Worm (Caenorhabditis elegans) whole organism, young adult: ENCODE data around the gene W08F4.12.

ENCODE experiments used
- B0336.3 ChIP-seq: fragments of 200-800 bp; sonication (Bioruptor generic); IDR thresholded peaks from 2 replicates; pipeline ENCODE4 v1.3.6; 2022; ENCODE audit warnings: missing genetic modification characterization, missing compliant biosample characterization
- C17E4.6 ChIP-seq: fragments of 200-800 bp; sonication (Bioruptor generic); IDR thresholded peaks from 2 replicates; pipeline ENCODE4 v1.3.6; 2022; ENCODE audit warnings: missing genetic modification reagents, missing genetic modification characterization, missing compliant biosample characterization
- F39B2.1 ChIP-seq: fragments of 200-800 bp; sonication (Bioruptor generic); IDR thresholded peaks from 2 replicates; pipeline ENCODE4 v1.3.6; 2022; ENCODE audit warnings: missing genetic modification reagents, missing genetic modification characterization, missing compliant biosample characterization
- F57A8.1 ChIP-seq: fragments of 200-800 bp; sonication (Bioruptor generic); optimal IDR thresholded peaks from 2 replicates; lab custom pipeline; 2018; ENCODE audit warnings: mild to moderate bottlenecking, missing genetic modification characterization, moderate library complexity, missing compliant biosample characterization
- K12H6.12 ChIP-seq: fragments of 200-800 bp; sonication (Bioruptor generic); optimal IDR thresholded peaks from 2 replicates; lab custom pipeline; 2018; ENCODE audit warnings: mild to moderate bottlenecking, missing genetic modification characterization, missing compliant biosample characterization
- Y56A3A.18 ChIP-seq: fragments of 200-800 bp; sonication (Bioruptor generic); IDR thresholded peaks from 2 replicates; pipeline ENCODE4 v1.3.6; 2022; ENCODE audit warnings: missing genetic modification reagents, missing genetic modification characterization, missing compliant biosample characterization
- Y79H2A.3 ChIP-seq: fragments of 200-800 bp; sonication (Bioruptor generic); conservative IDR thresholded peaks from 2 replicates; pipeline ENCODE4 v1.3.6; 2022; ENCODE audit warnings: missing genetic modification reagents, missing genetic modification characterization, missing compliant biosample characterization
- ZK185.1 ChIP-seq: sonication (generic microtip); optimal IDR thresholded peaks from 2 replicates; lab custom pipeline; 2016; ENCODE audit warnings: mild to moderate bottlenecking, missing genetic modification characterization, missing compliant biosample characterization; ENCODE audit not compliant: poor library complexity, severe bottlenecking
- ama-1 ChIP-seq, 3 experiments: fragments of 150-350 bp in 1 of 3; sonication (generic microtip) in 2 of 3; optimal IDR thresholded peaks; 2 replicates each; lab custom pipeline; 2014 to 2018; ENCODE audit warnings: missing biosample characterization in 2 of 3, missing genetic modification characterization in 2 of 3, missing genetic modification reagents in 2 of 3
- aptf-3 ChIP-seq: fragments of 200-800 bp; sonication (Bioruptor generic); IDR thresholded peaks from 2 replicates; pipeline ENCODE4 v1.3.6; 2022; ENCODE audit warnings: missing genetic modification characterization, missing compliant biosample characterization
- athp-1 ChIP-seq: sonication (generic microtip); optimal IDR thresholded peaks from 2 replicates; lab custom pipeline; 2017; ENCODE audit warnings: mild to moderate bottlenecking, missing genetic modification characterization, missing compliant biosample characterization
- attf-6 ChIP-seq: fragments of 200-800 bp; sonication (Bioruptor generic); IDR thresholded peaks from 2 replicates; pipeline ENCODE4 v1.3.6; 2022; ENCODE audit warnings: missing genetic modification reagents, missing genetic modification characterization, missing compliant biosample characterization
- ccch-3 ChIP-seq: fragments of 200-800 bp; sonication (Bioruptor generic); optimal IDR thresholded peaks from 2 replicates; lab custom pipeline; 2018; ENCODE audit warnings: mild to moderate bottlenecking, missing genetic modification characterization, missing compliant biosample characterization
- ceh-27 ChIP-seq: fragments of 200-800 bp; sonication (Bioruptor generic); optimal IDR thresholded peaks from 2 replicates; lab custom pipeline; 2018; ENCODE audit warnings: mild to moderate bottlenecking, missing genetic modification characterization, moderate library complexity, missing compliant biosample characterization
- ceh-91 ChIP-seq: fragments of 200-800 bp; sonication (Bioruptor generic); IDR thresholded peaks from 2 replicates; pipeline ENCODE4 v1.3.6; 2022; ENCODE audit warnings: missing genetic modification reagents, missing genetic modification characterization, missing compliant biosample characterization
- die-1 ChIP-seq: sonication (generic microtip); optimal IDR thresholded peaks from 2 replicates; lab custom pipeline; 2016; ENCODE audit warnings: missing genotype, mild to moderate bottlenecking, missing genetic modification characterization, missing compliant biosample characterization
- dox-1 ChIP-seq: fragments of 200-800 bp; sonication (Bioruptor generic); IDR thresholded peaks from 2 replicates; pipeline ENCODE4 v1.3.6; 2022; ENCODE audit warnings: missing genetic modification reagents, missing genetic modification characterization, missing compliant biosample characterization
- egl-18 ChIP-seq: fragments of 200-800 bp; sonication (Bioruptor generic); IDR thresholded peaks from 2 replicates; pipeline ENCODE4 v1.3.6; 2022; ENCODE audit warnings: missing genetic modification reagents, missing genetic modification characterization, missing compliant biosample characterization
- ekl-4 ChIP-seq: fragments of 200-800 bp; sonication (Bioruptor generic); IDR thresholded peaks from 2 replicates; pipeline ENCODE4 v1.3.6; 2022; ENCODE audit warnings: missing genetic modification reagents, missing genetic modification characterization, missing compliant biosample characterization
- gei-17 ChIP-seq: fragments of 200-800 bp; sonication (Bioruptor generic); optimal IDR thresholded peaks from 2 replicates; lab custom pipeline; 2018; ENCODE audit warnings: mild to moderate bottlenecking, missing genetic modification characterization, missing compliant biosample characterization
- hmg-1.2 ChIP-seq: fragments of 200-800 bp; sonication (Bioruptor generic); IDR thresholded peaks from 2 replicates; pipeline ENCODE4 v1.3.6; 2022; ENCODE audit warnings: missing genetic modification reagents, missing genetic modification characterization, missing compliant biosample characterization
- hrde-1 ChIP-seq: sonication (generic microtip); optimal IDR thresholded peaks from 2 replicates; lab custom pipeline; 2016; ENCODE audit warnings: missing genetic modification characterization, mild to moderate bottlenecking, missing compliant biosample characterization, moderate library complexity, missing genotype, missing genetic modification reagents, borderline replicate concordance
- hsf-1 ChIP-seq: fragments of 200-800 bp; sonication (Bioruptor generic); IDR thresholded peaks from 2 replicates; pipeline ENCODE4 v1.3.6; 2022; ENCODE audit warnings: missing genetic modification reagents, missing genetic modification characterization, missing compliant biosample characterization
- lag-1 ChIP-seq: fragments of 200-800 bp; sonication (Bioruptor generic); IDR thresholded peaks from 2 replicates; pipeline ENCODE4 v1.3.6; 2022; ENCODE audit warnings: missing genetic modification reagents, missing genetic modification characterization, missing compliant biosample characterization
- lin-26 ChIP-seq: fragments of 200-800 bp; sonication (Bioruptor generic); IDR thresholded peaks from 2 replicates; pipeline ENCODE4 v1.3.6; 2022; ENCODE audit warnings: missing genetic modification reagents, missing genetic modification characterization, missing compliant biosample characterization
- lin-40 ChIP-seq: sonication (generic microtip); optimal IDR thresholded peaks from 2 replicates; lab custom pipeline; 2016; ENCODE audit warnings: missing genetic modification characterization, mild to moderate bottlenecking, missing compliant biosample characterization, missing genotype, missing genetic modification reagents
- lin-54 ChIP-seq: fragments of 200-800 bp; sonication (Bioruptor generic); optimal IDR thresholded peaks from 2 replicates; lab custom pipeline; 2018; ENCODE audit warnings: mild to moderate bottlenecking, missing genetic modification characterization, missing compliant biosample characterization
- madf-3 ChIP-seq: fragments of 200-800 bp; sonication (Bioruptor generic); IDR thresholded peaks from 2 replicates; pipeline ENCODE4 v1.3.6; 2022; ENCODE audit warnings: missing genetic modification reagents, missing genetic modification characterization, missing compliant biosample characterization
- madf-8 ChIP-seq: fragments of 200-800 bp; sonication (Bioruptor generic); conservative IDR thresholded peaks from 2 replicates; pipeline ENCODE4 v1.3.6; 2022; ENCODE audit warnings: missing genetic modification reagents, missing genetic modification characterization, missing compliant biosample characterization
- mcd-1 ChIP-seq: fragments of 200-800 bp; sonication (Bioruptor generic); IDR thresholded peaks from 2 replicates; pipeline ENCODE4 v1.3.6; 2022; ENCODE audit warnings: missing genetic modification reagents, missing genetic modification characterization, missing compliant biosample characterization
- mxl-1 ChIP-seq: sonication (generic microtip); optimal IDR thresholded peaks from 2 replicates; lab custom pipeline; 2016; ENCODE audit warnings: missing genetic modification characterization, missing compliant biosample characterization
- nhr-90 ChIP-seq: sonication (generic microtip); optimal IDR thresholded peaks from 2 replicates; lab custom pipeline; 2016; ENCODE audit warnings: missing genotype, mild to moderate bottlenecking, missing genetic modification characterization, missing compliant biosample characterization
- pbrm-1 ChIP-seq: fragments of 200-800 bp; sonication (Bioruptor generic); IDR thresholded peaks from 2 replicates; pipeline ENCODE4 v1.3.6; 2022; ENCODE audit warnings: missing genetic modification reagents, missing genetic modification characterization, missing compliant biosample characterization
- rec-8 ChIP-seq, 2 experiments: sonication (generic microtip); optimal IDR thresholded peaks; 2 replicates each; lab custom pipeline; 2016; ENCODE audit warnings: mild to moderate bottlenecking in 2 of 2, missing genetic modification characterization in 2 of 2, missing genetic modification reagents in 2 of 2, missing genotype in 2 of 2, missing biosample characterization in 1 of 2, missing compliant biosample characterization in 1 of 2, moderate library complexity in 1 of 2
- repo-1 ChIP-seq: sonication (generic microtip); optimal IDR thresholded peaks from 2 replicates; lab custom pipeline; 2017; ENCODE audit warnings: mild to moderate bottlenecking, missing genetic modification characterization, missing compliant biosample characterization
- snpc-1.1 ChIP-seq: sonication (generic microtip); optimal IDR thresholded peaks from 2 replicates; lab custom pipeline; 2017; ENCODE audit warnings: missing genetic modification characterization, mild to moderate bottlenecking, missing compliant biosample characterization, antibody characterized with exemption, moderate library complexity, missing genotype, missing genetic modification reagents; ENCODE audit not compliant: insufficient read depth
- snpc-1.3 ChIP-seq: sonication (generic microtip); optimal IDR thresholded peaks from 2 replicates; lab custom pipeline; 2017; ENCODE audit warnings: missing genetic modification characterization, mild to moderate bottlenecking, missing compliant biosample characterization, antibody characterized with exemption, moderate library complexity, missing genotype, missing genetic modification reagents; ENCODE audit not compliant: insufficient read depth
- sptf-2 ChIP-seq: fragments of 200-800 bp; sonication (Bioruptor generic); optimal IDR thresholded peaks from 2 replicates; lab custom pipeline; 2018; ENCODE audit warnings: mild to moderate bottlenecking, missing genetic modification characterization, missing compliant biosample characterization
- tbp1 ChIP-seq: fragments of 200-800 bp; sonication (Bioruptor generic); optimal IDR thresholded peaks from 2 replicates; lab custom pipeline; 2018; ENCODE audit warnings: mild to moderate bottlenecking, missing genetic modification characterization, missing compliant biosample characterization
- unc-130 ChIP-seq: sonication (generic microtip); optimal IDR thresholded peaks from 2 replicates; lab custom pipeline; 2016; ENCODE audit warnings: missing genetic modification reagents, missing genetic modification characterization, missing compliant biosample characterization
- xnd-1 ChIP-seq: sonication (generic microtip); optimal IDR thresholded peaks from 2 replicates; lab custom pipeline; 2016; ENCODE audit warnings: missing genotype, missing genetic modification reagents, missing genetic modification characterization, missing compliant biosample characterization
- zfh-2 ChIP-seq: fragments of 200-800 bp; sonication (Bioruptor generic); conservative IDR thresholded peaks from 2 replicates; pipeline ENCODE4 v1.3.6; 2022; ENCODE audit warnings: missing genetic modification reagents, missing genetic modification characterization, missing compliant biosample characterization
- ztf-26 ChIP-seq: sonication (generic microtip); optimal IDR thresholded peaks from 2 replicates; lab custom pipeline; 2017; ENCODE audit warnings: missing genetic modification characterization, missing compliant biosample characterization

Gene W08F4.12

ce11 chrII:580189-580643, 4.0 kb downstream of the W08F4.12 start, which contains the start of the genes cdc-37 and W08F4.3 (continued):
- no peak for TF ChIP-seq die-1 (tag; lab: Kevin White, UChicago)
- peak; percentile 57 for TF ChIP-seq xnd-1 (tag; lab: Kevin White, UChicago)
- no peak for TF ChIP-seq ztf-26 (tag; lab: Kevin White, UChicago)
- 0 out of 2 replicates have a peak, but pooled peaks have one; percentile 54 for TF ChIP-seq madf-3 (GFP tag; lab: Robert Waterston, UW)
- TF ChIP-seq unc-130, result no peak
- no peak for TF ChIP-seq ama-1 (optimal IDR thresholded peaks at IDR 0.05; lab: Kevin White, UChicago)
- TF ChIP-seq ama-1 (GFP tag; optimal IDR thresholded peaks at IDR 0.05; lab: Kevin White, UChicago), result no peak
- TF ChIP-seq C17E4.6 (GFP tag; lab: Robert Waterston, UW), result no peak
- peak; percentile 69 for TF ChIP-seq ceh-91 (GFP tag; lab: Robert Waterston, UW)
- no peak for TF ChIP-seq ZK185.1 (tag; lab: Kevin White, UChicago)
- TF ChIP-seq hsf-1 (GFP tag; lab: Robert Waterston, UW), result no peak
- TF ChIP-seq pbrm-1, result 0 out of 2 replicates have a peak, but pooled peaks have one; percentile 20
- TF ChIP-seq mcd-1 (GFP tag; lab: Robert Waterston, UW), result peak; percentile 63
- no peak for TF ChIP-seq K12H6.12 (tag; lab: Kevin White, UChicago)

ce11 chrII:578803-579202, 5.4 kb downstream of the W08F4.12 start:
- TF ChIP-seq zfh-2, result peak; percentile 33; the same call in 1 of the 2 replicates
- no peak for TF ChIP-seq ceh-27 (GFP tag; lab: Kevin White, UChicago)
- TF ChIP-seq lin-26 (GFP tag; lab: Robert Waterston, UW), result 0 out of 2 replicates have a peak, but pooled peaks have one; percentile 3

ce11 chrII:577632-578031, 6.6 kb downstream of the W08F4.12 start, which contains the start of gene W08F4.7:
TSS of gene W08F4.7 (minus strand) at chrII:577732.
- TF ChIP-seq die-1 (tag; lab: Kevin White, UChicago), result no peak
- TF ChIP-seq sptf-2 (GFP tag; lab: Kevin White, UChicago), result no peak
- TF ChIP-seq repo-1 (tag; lab: Kevin White, UChicago), result no peak
- TF ChIP-seq F57A8.1 (GFP tag; lab: Kevin White, UChicago), result no peak
- no peak for TF ChIP-seq tbp1
- TF ChIP-seq ama-1 (optimal IDR thresholded peaks at IDR 0.05; lab: Kevin White, UChicago), result no peak
- TF ChIP-seq ama-1 (GFP tag; optimal IDR thresholded peaks at IDR 0.05; lab: Kevin White, UChicago), result peak in 1 of 2 experiments; percentile 38
- TF ChIP-seq nhr-90 (tag; lab: Kevin White, UChicago), result no peak
- TF ChIP-seq unc-130, result no peak
- peak; percentile 42 for TF ChIP-seq hrde-1 (tag; lab: Kevin White, UChicago)
- no peak for TF ChIP-seq lin-40
- no peak for TF ChIP-seq dox-1 (GFP tag; lab: Robert Waterston, UW)
- TF ChIP-seq mxl-1 (tag; lab: Kevin White, UChicago), result no peak
- no peak for TF ChIP-seq Y79H2A.3 (GFP tag; lab: Robert Waterston, UW)
- no peak for TF ChIP-seq K12H6.12 (tag; lab: Kevin White, UChicago)
- TF ChIP-seq snpc-1.3 (tag; lab: Kevin White, UChicago), result peak; percentile 48
- TF ChIP-seq Y56A3A.18, result no peak
- no peak for TF ChIP-seq lag-1 (GFP tag; lab: Robert Waterston, UW)
- TF ChIP-seq F39B2.1 (GFP tag; lab: Robert Waterston, UW), result no peak
- no peak for TF ChIP-seq rec-8 (tag; optimal IDR thresholded peaks at IDR 0.05; lab: Kevin White, UChicago)
- TF ChIP-seq athp-1 (tag; lab: Kevin White, UChicago), result no peak
- TF ChIP-seq aptf-3 (GFP tag; lab: Robert Waterston, UW), result no peak
- TF ChIP-seq ekl-4 (GFP tag; lab: Robert Waterston, UW), result 0 out of 2 replicates have a peak, but pooled peaks have one; percentile 12
- peak; percentile 26; the same call in 1 of the 2 replicates for TF ChIP-seq B0336.3
- no peak for TF ChIP-seq madf-8
- no peak for TF ChIP-seq C17E4.6 (GFP tag; lab: Robert Waterston, UW)
- no peak for TF ChIP-seq snpc-1.1 (tag; lab: Kevin White, UChicago)
- no peak for TF ChIP-seq attf-6 (GFP tag; lab: Robert Waterston, UW)
- TF ChIP-seq gei-17 (GFP tag; lab: Kevin White, UChicago), result no peak
- TF ChIP-seq lin-54 (GFP tag; lab: Kevin White, UChicago), result no peak
- no peak for TF ChIP-seq egl-18 (GFP tag; lab: Robert Waterston, UW)
- no peak for TF ChIP-seq madf-3 (GFP tag; lab: Robert Waterston, UW)
- no peak for TF ChIP-seq hmg-1.2 (GFP tag; lab: Robert Waterston, UW)
- TF ChIP-seq ccch-3, result no peak
